Worm (Caenorhabditis elegans): ENCODE measurements around the gene Y97E10AR.4.

ce11 chrV:8025259-8025658, 15.2 kb upstream of the Y97E10AR.4 start:
- TF ChIP-seq ama-1 (optimal IDR thresholded peaks at IDR 0.05) (no peak), unc-39 (tag; optimal IDR thresholded peaks at IDR 0.05) (no peak), ztf-4 (tag; optimal IDR thresholded peaks at IDR 0.05) (no peak), elt-3 (tag; optimal IDR thresholded peaks at IDR 0.05) (no peak), nhr-77 (tag; optimal IDR thresholded peaks at IDR 0.05) (no peak), nhr-12 (tag; optimal IDR thresholded peaks at IDR 0.05) (no peak), unc-62 (GFP tag; optimal IDR thresholded peaks at IDR 0.05) (no peak), lsy-2 (tag; optimal IDR thresholded peaks at IDR 0.05) (no peak), aly-2 (tag; optimal IDR thresholded peaks at IDR 0.05) (no peak), nhr-23 (tag; optimal IDR thresholded peaks at IDR 0.05) (no peak), alr-1 (tag; optimal IDR thresholded peaks at IDR 0.05) (no peak), ceh-16 (tag; optimal IDR thresholded peaks at IDR 0.05) (no peak), dmd-4 (tag; optimal IDR thresholded peaks at IDR 0.05) (no peak)

Measured in whole organism, L2 larva.